Fruit fly (Drosophila melanogaster) whole organism, embryonic: ENCODE results near the gene Actn3.

Source experiments
- Atf3 ChIP-seq: fragments of 200-800 bp; sonication (Bioruptor generic); optimal IDR thresholded peaks from 3 replicates; lab custom pipeline; 2016; ENCODE audit warnings: missing biosample characterization, missing genetic modification characterization
- B-H1 ChIP-seq: fragments of 200-800 bp; sonication (Bioruptor generic); IDR thresholded peaks from 3 replicates; pipeline ENCODE4 v1.3.6; 2022; ENCODE audit warnings: missing biosample characterization, missing genetic modification characterization
- Bdp1 ChIP-seq: fragments of 200-800 bp; sonication (Bioruptor generic); optimal IDR thresholded peaks from 3 replicates; lab custom pipeline; 2016; ENCODE audit warnings: missing biosample characterization, missing genetic modification characterization
- CG10366 ChIP-seq: fragments of 200-800 bp; sonication (Bioruptor generic); IDR thresholded peaks from 2 replicates; pipeline ENCODE4 v1.3.6; 2022; ENCODE audit warnings: missing biosample characterization, missing genetic modification characterization
- CG10462 ChIP-seq: fragments of 200-800 bp; sonication (Bioruptor generic); optimal IDR thresholded peaks from 2 replicates; lab custom pipeline; 2016; ENCODE audit warnings: missing biosample characterization, missing genetic modification characterization
- CG11398 ChIP-seq: fragments of 200-800 bp; sonication (Bioruptor generic); optimal IDR thresholded peaks from 2 replicates; lab custom pipeline; 2016; ENCODE audit warnings: missing biosample characterization, missing genetic modification characterization
- CG11456 ChIP-seq: fragments of 200-800 bp; sonication (Bioruptor generic); IDR thresholded peaks from 3 replicates; pipeline ENCODE4 v1.3.6; 2022; ENCODE audit warnings: missing biosample characterization, missing genetic modification characterization
- CG12104 ChIP-seq: fragments of 200-800 bp; sonication (Bioruptor generic); optimal IDR thresholded peaks from 3 replicates; lab custom pipeline; 2016; ENCODE audit warnings: missing biosample characterization, missing genetic modification characterization
- CG12391 ChIP-seq: fragments of 200-800 bp; sonication (Bioruptor generic); optimal IDR thresholded peaks from 3 replicates; lab custom pipeline; 2018; ENCODE audit warnings: missing biosample characterization, mild to moderate bottlenecking, missing genetic modification characterization, moderate library complexity
- CG12744 ChIP-seq: fragments of 200-800 bp; sonication (Bioruptor generic); optimal IDR thresholded peaks from 2 replicates; lab custom pipeline; 2016; ENCODE audit warnings: missing biosample characterization, missing genetic modification characterization
- CG14860 ChIP-seq: fragments of 200-800 bp; sonication (Bioruptor generic); IDR thresholded peaks from 3 replicates; pipeline ENCODE4 v1.3.6; 2022; ENCODE audit warnings: missing biosample characterization, missing genetic modification characterization; ENCODE audit not compliant: partially characterized antibody
- CG1603 ChIP-seq: fragments of 200-800 bp; sonication (Bioruptor generic); optimal IDR thresholded peaks from 2 replicates; lab custom pipeline; 2019; ENCODE audit warnings: missing biosample characterization, mild to moderate bottlenecking, missing genetic modification characterization, moderate library complexity
- CG17186 ChIP-seq: fragments of 200-800 bp; sonication (Bioruptor generic); optimal IDR thresholded peaks from 3 replicates; lab custom pipeline; 2017; ENCODE audit warnings: missing biosample characterization, missing genetic modification reagents, missing genetic modification characterization
- CG18262 ChIP-seq: fragments of 200-800 bp; optimal IDR thresholded peaks from 3 replicates; lab custom pipeline; 2019; ENCODE audit warnings: missing biosample characterization, mild to moderate bottlenecking, missing genetic modification characterization, moderate library complexity
- CG2199 ChIP-seq: fragments of 200-800 bp; sonication (Bioruptor generic); IDR thresholded peaks from 3 replicates; pipeline ENCODE4 v1.3.6; 2022; ENCODE audit warnings: missing biosample characterization, missing genetic modification characterization
- CG2202 ChIP-seq: fragments of 200-800 bp; sonication (Bioruptor generic); optimal IDR thresholded peaks from 2 replicates; lab custom pipeline; 2018; ENCODE audit warnings: missing biosample characterization, mild to moderate bottlenecking, missing genetic modification characterization
- CG30403 ChIP-seq: fragments of 200-800 bp; sonication (Bioruptor generic); optimal IDR thresholded peaks from 3 replicates; lab custom pipeline; 2016; ENCODE audit warnings: missing biosample characterization, missing genetic modification characterization
- CG33213 ChIP-seq: fragments of 200-800 bp; sonication (Bioruptor generic); optimal IDR thresholded peaks from 3 replicates; lab custom pipeline; 2016; ENCODE audit warnings: missing biosample characterization, missing genetic modification characterization
- CG3847 ChIP-seq: fragments of 200-800 bp; sonication (Bioruptor generic); IDR thresholded peaks from 2 replicates; pipeline ENCODE4 v1.3.6; 2022; ENCODE audit warnings: missing biosample characterization, missing genetic modification characterization
- CG4730 ChIP-seq: fragments of 200-800 bp; sonication (Bioruptor generic); IDR thresholded peaks from 2 replicates; pipeline ENCODE4 v1.3.6; 2022; ENCODE audit warnings: missing biosample characterization, missing genetic modification characterization
- CG5245 ChIP-seq: fragments of 200-800 bp; sonication (Bioruptor generic); optimal IDR thresholded peaks from 3 replicates; lab custom pipeline; 2016; ENCODE audit warnings: missing biosample characterization, missing genetic modification characterization
- D ChIP-seq, 2 experiments: fragments of 200-800 bp in 1 of 2; fragments of >200 bp in 1 of 2; sonication (Bioruptor generic) in 1 of 2; optimal IDR thresholded peaks; 2 replicates in 1 of 2; 3 replicates in 1 of 2; lab custom pipeline; 2017; ENCODE audit warnings: mild to moderate bottlenecking in 1 of 2, missing biosample characterization in 1 of 2, missing genetic modification characterization in 1 of 2, missing genetic modification reagents in 1 of 2
- Deaf1 ChIP-seq: fragments of 200-800 bp; optimal IDR thresholded peaks from 3 replicates; lab custom pipeline; 2019; ENCODE audit warnings: missing biosample characterization, mild to moderate bottlenecking, missing genetic modification characterization, moderate library complexity
- Drgx ChIP-seq: fragments of 200-800 bp; sonication (Bioruptor generic); IDR thresholded peaks from 2 replicates; pipeline ENCODE4 v1.3.6; 2022; ENCODE audit warnings: missing biosample characterization, missing genetic modification characterization
- H15 ChIP-seq: fragments of 200-800 bp; sonication (Bioruptor generic); IDR thresholded peaks from 3 replicates; pipeline ENCODE4 v1.3.6; 2022; ENCODE audit warnings: missing biosample characterization, missing genetic modification characterization
- Hsf ChIP-seq: fragments of 200-800 bp; sonication (Bioruptor generic); optimal IDR thresholded peaks from 3 replicates; lab custom pipeline; 2016; ENCODE audit warnings: missing biosample characterization, missing genetic modification characterization
- Pdp1 ChIP-seq, 2 experiments: fragments of 200-800 bp; sonication (Bioruptor generic); optimal IDR thresholded peaks; 3 replicates each; lab custom pipeline; 2016; ENCODE audit warnings: missing biosample characterization in 2 of 2, missing genetic modification characterization in 2 of 2, mild to moderate bottlenecking in 1 of 2, moderate library complexity in 1 of 2
- Rfx ChIP-seq: fragments of 200-800 bp; sonication (Bioruptor generic); IDR thresholded peaks from 2 replicates; pipeline ENCODE4 v1.3.6; 2022; ENCODE audit warnings: missing biosample characterization, missing genetic modification characterization
- Sox100B ChIP-seq: fragments of 200-800 bp; sonication (Bioruptor generic); optimal IDR thresholded peaks from 3 replicates; lab custom pipeline; 2018; ENCODE audit warnings: missing biosample characterization, mild to moderate bottlenecking, missing genetic modification characterization
- Stat92E ChIP-seq, 3 experiments: fragments of >200 bp in 2 of 3; fragments of 200-800 bp in 1 of 3; sonication (Bioruptor generic) in 1 of 3; optimal IDR thresholded peaks; 2 replicates each; lab custom pipeline; 2017 to 2019; ENCODE audit warnings: missing biosample characterization in 3 of 3, missing genetic modification characterization in 3 of 3, mild to moderate bottlenecking in 1 of 3, moderate library complexity in 1 of 3
- TFAM ChIP-seq: fragments of 200-800 bp; sonication (Bioruptor generic); optimal IDR thresholded peaks from 2 replicates; lab custom pipeline; 2017; ENCODE audit warnings: missing biosample characterization, missing genetic modification characterization, inconsistent platforms
- Taf1 ChIP-seq: fragments of 200-800 bp; sonication (Bioruptor generic); IDR thresholded peaks from 2 replicates; pipeline ENCODE4 v1.3.6; 2022; ENCODE audit warnings: missing biosample characterization, missing genetic modification characterization
- az2 ChIP-seq: fragments of 200-800 bp; sonication (Bioruptor generic); optimal IDR thresholded peaks from 3 replicates; lab custom pipeline; 2016; ENCODE audit warnings: missing biosample characterization, missing genetic modification characterization
- br ChIP-seq: fragments of >200 bp; optimal IDR thresholded peaks from 2 replicates; lab custom pipeline; 2017
- bsh ChIP-seq, 2 experiments: fragments of 200-800 bp; sonication (Bioruptor generic); optimal IDR thresholded peaks; 2 replicates each; lab custom pipeline; 2017 to 2018; ENCODE audit warnings: mild to moderate bottlenecking in 2 of 2, missing biosample characterization in 2 of 2, missing genetic modification characterization in 2 of 2, moderate library complexity in 1 of 2
- caup ChIP-seq: fragments of 200-800 bp; sonication (Bioruptor generic); optimal IDR thresholded peaks from 3 replicates; lab custom pipeline; 2017; ENCODE audit warnings: missing biosample characterization, mild to moderate bottlenecking, missing genetic modification characterization, moderate library complexity; ENCODE audit not compliant: severe bottlenecking
- cg ChIP-seq: fragments of 200-800 bp; sonication (Bioruptor generic); optimal IDR thresholded peaks from 3 replicates; lab custom pipeline; 2019; ENCODE audit warnings: missing biosample characterization, mild to moderate bottlenecking, missing genetic modification characterization, moderate library complexity
- chm ChIP-seq: fragments of 200-800 bp; sonication (Bioruptor generic); IDR thresholded peaks from 2 replicates; pipeline ENCODE4 v1.3.6; 2022; ENCODE audit warnings: missing biosample characterization, missing genetic modification characterization
- chn ChIP-seq: fragments of 200-800 bp; sonication (Bioruptor generic); optimal IDR thresholded peaks from 2 replicates; lab custom pipeline; 2016; ENCODE audit warnings: missing biosample characterization, missing genetic modification characterization
- cwo ChIP-seq: fragments of 200-800 bp; sonication (Bioruptor generic); optimal IDR thresholded peaks from 3 replicates; lab custom pipeline; 2017; ENCODE audit warnings: missing biosample characterization, missing genetic modification characterization, mild to moderate bottlenecking, moderate library complexity, missing genetic modification reagents
- dysf ChIP-seq: fragments of 200-800 bp; sonication (Bioruptor generic); IDR thresholded peaks from 3 replicates; pipeline ENCODE4 v1.3.6; 2022; ENCODE audit warnings: missing biosample characterization, missing genetic modification characterization
- grau ChIP-seq: fragments of 200-800 bp; optimal IDR thresholded peaks from 3 replicates; lab custom pipeline; 2019; ENCODE audit warnings: missing biosample characterization, mild to moderate bottlenecking, missing genetic modification characterization, moderate library complexity
- hb ChIP-seq: fragments of 200-800 bp; sonication (Bioruptor generic); IDR thresholded peaks from 3 replicates; pipeline ENCODE4 v1.3.6; 2022; ENCODE audit warnings: missing biosample characterization, missing genetic modification characterization; ENCODE audit not compliant: partially characterized antibody
- ken ChIP-seq: fragments of 200-800 bp; sonication (Bioruptor generic); IDR thresholded peaks from 3 replicates; pipeline ENCODE4 v1.3.6; 2022; ENCODE audit warnings: missing biosample characterization, missing genetic modification characterization
- klu ChIP-seq: fragments of 200-800 bp; sonication (Bioruptor generic); IDR thresholded peaks from 2 replicates; pipeline ENCODE4 v1.3.6; 2022; ENCODE audit warnings: missing biosample characterization, missing genetic modification characterization
- luna ChIP-seq: fragments of 200-800 bp; sonication (Bioruptor generic); optimal IDR thresholded peaks from 2 replicates; lab custom pipeline; 2016; ENCODE audit warnings: missing biosample characterization, missing genetic modification characterization
- pb ChIP-seq: fragments of 200-800 bp; sonication (Bioruptor generic); optimal IDR thresholded peaks from 3 replicates; lab custom pipeline; 2016; ENCODE audit warnings: missing biosample characterization, missing genetic modification characterization
- pnt ChIP-seq: fragments of 200-800 bp; sonication (Bioruptor generic); optimal IDR thresholded peaks from 3 replicates; lab custom pipeline; 2016; ENCODE audit warnings: missing biosample characterization, missing genetic modification characterization
- ranshi ChIP-seq: fragments of 200-800 bp; sonication (Bioruptor generic); IDR thresholded peaks from 2 replicates; pipeline ENCODE4 v1.3.6; 2022; ENCODE audit warnings: missing biosample characterization, missing genetic modification characterization

The Actn3 gene

dm6 chr3R:16957759-16958536 is 19.6 kb downstream of the Actn3 start (continued):
- TF ChIP-seq hb (GFP tag; lab: Robert Waterston, UW) (no peak), CG10366 (GFP tag; lab: Robert Waterston, UW) (peak; percentile 65), caup (GFP tag; lab: Kevin White, UChicago) (peak; percentile 84), Rfx (GFP tag; lab: Robert Waterston, UW) (peak; percentile 70), pb (GFP tag; lab: Kevin White, UChicago) (no peak), Atf3 (peak; percentile 2), CG12744 (GFP tag; lab: Kevin White, UChicago) (no peak), Deaf1 (peak; percentile 76), ranshi (no peak), B-H1 (GFP tag; lab: Robert Waterston, UW) (no peak; the same call in 2 of the 3 replicates), CG10462 (peak; percentile 81), CG11456 (GFP tag; lab: Robert Waterston, UW) (peak; percentile 80), Taf1 (GFP tag; lab: Robert Waterston, UW) (no peak), CG12104 (GFP tag; lab: Kevin White, UChicago) (peak; percentile 80), ken (GFP tag; lab: Robert Waterston, UW) (peak; percentile 49; the same call in 2 of the 3 replicates), CG12391 (tag; lab: Kevin White, UChicago) (peak; percentile 87), CG2202 (tag; lab: Kevin White, UChicago) (peak; percentile 67), chm (GFP tag; lab: Robert Waterston, UW) (peak; percentile 68), CG4730 (GFP tag; lab: Robert Waterston, UW) (peak; percentile 53; the same call in 1 of the 2 replicates), dysf (GFP tag; lab: Robert Waterston, UW) (peak; percentile 66), luna (GFP tag; lab: Kevin White, UChicago) (no peak), CG14860 (no peak), D (optimal IDR thresholded peaks at IDR 0.05; lab: Kevin White, UChicago) (no peak), D (GFP tag; optimal IDR thresholded peaks at IDR 0.05; lab: Kevin White, UChicago) (peak; percentile 90), CG17186 (GFP tag; lab: Kevin White, UChicago) (no peak), az2 (GFP tag; lab: Kevin White, UChicago) (peak; percentile 74), CG5245 (GFP tag; lab: Kevin White, UChicago) (peak; percentile 46), Stat92E (GFP tag; optimal IDR thresholded peaks at IDR 0.05; lab: Kevin White, UChicago) (peak in 1 of 3 experiments; percentile 5), CG1603 (tag; lab: Kevin White, UChicago) (peak; percentile 67), pnt (GFP tag; lab: Kevin White, UChicago) (no peak), CG18262 (tag; lab: Kevin White, UChicago) (peak; percentile 97), cwo (GFP tag; lab: Kevin White, UChicago) (peak; percentile 75), CG3847 (GFP tag; lab: Robert Waterston, UW) (peak; percentile 54), TFAM (GFP tag; lab: Kevin White, UChicago) (no peak), grau (tag; lab: Kevin White, UChicago) (peak; percentile 89), br (lab: Kevin White, UChicago) (no peak), cg (GFP tag; lab: Kevin White, UChicago) (no peak), Sox100B (GFP tag; lab: Kevin White, UChicago) (peak; percentile 93), H15 (GFP tag; lab: Robert Waterston, UW) (no peak), chn (peak; percentile 14), Bdp1 (GFP tag; lab: Kevin White, UChicago) (no peak), CG2199 (GFP tag; lab: Robert Waterston, UW) (no peak; the same call in 2 of the 3 replicates), CG11398 (no peak), bsh (GFP tag; optimal IDR thresholded peaks at IDR 0.05; lab: Kevin White, UChicago) (peak in 1 of 2 experiments; percentile 86), Drgx (0 out of 2 replicates have a peak, but pooled peaks have one; percentile 52), Pdp1 (GFP tag; optimal IDR thresholded peaks at IDR 0.05; lab: Kevin White, UChicago) (peak in 1 of 2 experiments; percentile 51), Hsf (peak; percentile 33), CG30403 (GFP tag; lab: Kevin White, UChicago) (peak; percentile 86), CG33213 (peak; percentile 40), klu (GFP tag; lab: Robert Waterston, UW) (peak; percentile 36; the same call in 1 of the 2 replicates)
